Fruit fly (Drosophila melanogaster) whole organism, adult: ENCODE data around the gene CycY.

Source experiments
- CG11617 ChIP-seq: fragments of 200-800 bp; sonication (Bioruptor generic); optimal IDR thresholded peaks from 2 replicates; lab custom pipeline; 2017; ENCODE audit warnings: mild to moderate bottlenecking, missing biosample characterization, missing genetic modification reagents, missing genetic modification characterization
- CG12768 ChIP-seq: fragments of 200-800 bp; sonication (Bioruptor generic); optimal IDR thresholded peaks from 2 replicates; lab custom pipeline; 2017; ENCODE audit warnings: missing biosample characterization, missing genetic modification characterization, mild to moderate bottlenecking, moderate library complexity, missing genetic modification reagents
- CG1620 ChIP-seq: fragments of 200-800 bp; sonication (Bioruptor generic); optimal IDR thresholded peaks from 2 replicates; lab custom pipeline; 2016; ENCODE audit warnings: missing biosample characterization, missing genetic modification characterization
- CG33017 ChIP-seq: fragments of 200-800 bp; sonication (Bioruptor generic); optimal IDR thresholded peaks from 2 replicates; lab custom pipeline; 2018; ENCODE audit warnings: missing biosample characterization, mild to moderate bottlenecking, missing genetic modification characterization, moderate library complexity
- CG7045 ChIP-seq: fragments of 200-800 bp; sonication (Bioruptor generic); optimal IDR thresholded peaks from 2 replicates; lab custom pipeline; 2017; ENCODE audit warnings: missing biosample characterization, mild to moderate bottlenecking, missing genetic modification characterization
- CG7101 ChIP-seq: fragments of 200-800 bp; sonication (Bioruptor generic); optimal IDR thresholded peaks from 2 replicates; lab custom pipeline; 2018; ENCODE audit warnings: missing biosample characterization, mild to moderate bottlenecking, missing genetic modification characterization, moderate library complexity
- Crg-1 ChIP-seq: fragments of 200-800 bp; sonication (Bioruptor generic); optimal IDR thresholded peaks from 2 replicates; lab custom pipeline; 2016; ENCODE audit warnings: missing biosample characterization, missing genetic modification characterization
- bab1 ChIP-seq: fragments of 200-800 bp; sonication (Bioruptor generic); optimal IDR thresholded peaks from 3 replicates; lab custom pipeline; 2019; ENCODE audit warnings: missing biosample characterization, mild to moderate bottlenecking, missing genetic modification characterization, moderate library complexity
- cnc ChIP-seq, 2 experiments: fragments of >200 bp; optimal IDR thresholded peaks; 2 replicates each; lab custom pipeline; 2017
- kay ChIP-seq: fragments of 200-800 bp; sonication (Bioruptor generic); peaks from one replicate; lab custom pipeline; 2016; ENCODE audit warnings: missing biosample characterization, missing genetic modification characterization, borderline replicate concordance
- pad ChIP-seq: fragments of 200-800 bp; sonication (Bioruptor generic); optimal IDR thresholded peaks from 3 replicates; lab custom pipeline; 2017; ENCODE audit warnings: missing biosample characterization, missing genetic modification characterization, mild to moderate bottlenecking, moderate library complexity, missing genetic modification reagents
- tj ChIP-seq: fragments of 200-800 bp; sonication (Bioruptor generic); optimal IDR thresholded peaks from 3 replicates; lab custom pipeline; 2017; ENCODE audit warnings: missing biosample characterization, mild to moderate bottlenecking, missing genetic modification characterization, moderate library complexity
- toe ChIP-seq: fragments of 200-800 bp; sonication (Bioruptor generic); optimal IDR thresholded peaks from 2 replicates; lab custom pipeline; 2016; ENCODE audit warnings: missing biosample characterization, missing genetic modification characterization

- TF ChIP-seq CG7045 (GFP tag; lab: Kevin White, UChicago) (no peak), CG12768 (GFP tag; lab: Kevin White, UChicago) (no peak), kay (GFP tag; lab: Kevin White, UChicago) (peak; percentile 18), cnc (optimal IDR thresholded peaks at IDR 0.05; lab: Kevin White, UChicago) (no peak), toe (GFP tag; lab: Kevin White, UChicago) (no peak), CG11617 (GFP tag; lab: Kevin White, UChicago) (no peak), CG33017 (tag; lab: Kevin White, UChicago) (no peak), tj (no peak), Crg-1 (GFP tag; lab: Kevin White, UChicago) (no peak), bab1 (no peak), CG1620 (GFP tag; lab: Kevin White, UChicago) (no peak), CG7101 (tag; lab: Kevin White, UChicago) (no peak), pad (GFP tag; lab: Kevin White, UChicago) (no peak)
Measured at dm6 chr2L:11833786-11834185, 20.2 kb upstream of the CycY start, which contains the start of gene CG45011.
